Worm (Caenorhabditis elegans): ENCODE results near the gene F02A9.1.
A peak's percentile ranks its signal among the peaks of the same experiment; 100 is the strongest.

F02A9.1 gene

ce11 chrIII:9077708-9078107 lies at the start of gene F02A9.1:
F02A9.1 (minus strand) TSS chrIII:9077808.
- TF ChIP-seq ets-7 (tag; optimal IDR thresholded peaks at IDR 0.05), result no peak
- TF ChIP-seq ceh-13 (GFP tag; optimal IDR thresholded peaks at IDR 0.05), result no peak
- TF ChIP-seq flt-1 (GFP tag; IDR thresholded peaks at IDR 0.05), result no peak
- TF ChIP-seq hnd-1 (tag; optimal IDR thresholded peaks at IDR 0.05), result no peak
- no peak for TF ChIP-seq ama-1 (optimal IDR thresholded peaks at IDR 0.05)
- TF ChIP-seq scrt-1 (GFP tag; IDR thresholded peaks at IDR 0.05), result no peak
- TF ChIP-seq B0310.2 (tag; optimal IDR thresholded peaks at IDR 0.05), result no peak
- no peak for TF ChIP-seq hmg-4 (GFP tag; optimal IDR thresholded peaks at IDR 0.05)
- no peak for TF ChIP-seq ceh-36 (tag; optimal IDR thresholded peaks at IDR 0.05)
- TF ChIP-seq F13C5.2 (tag; optimal IDR thresholded peaks at IDR 0.05), result no peak
- no peak for TF ChIP-seq tra-4 (tag; optimal IDR thresholded peaks at IDR 0.05)
- TF ChIP-seq sea-1 (GFP tag; conservative IDR thresholded peaks at IDR 0.05), result no peak
- TF ChIP-seq pes-1 (GFP tag; IDR thresholded peaks at IDR 0.05), result no peak
- TF ChIP-seq tbx-37 (GFP tag; conservative IDR thresholded peaks at IDR 0.05), result no peak
- TF ChIP-seq tbx-11 (GFP tag; IDR thresholded peaks at IDR 0.05), result no peak

- TF ChIP-seq ceh-36 (tag; optimal IDR thresholded peaks at IDR 0.05) (no peak), B0310.2 (tag; optimal IDR thresholded peaks at IDR 0.05) (no peak), sea-1 (GFP tag; conservative IDR thresholded peaks at IDR 0.05) (no peak), scrt-1 (GFP tag; IDR thresholded peaks at IDR 0.05) (no peak)
These were observed 48.2 kb upstream of the F02A9.1 start, which contains the start of gene sec-16A.1 for ce11 chrIII:9125789-9126304. sec-16A.1 (plus strand) TSS chrIII:9125839.

- TF ChIP-seq sea-1 (GFP tag; conservative IDR thresholded peaks at IDR 0.05) (no peak), hmbx-1 (tag; optimal IDR thresholded peaks at IDR 0.05) (no peak), pes-1 (GFP tag; IDR thresholded peaks at IDR 0.05) (no peak), scrt-1 (GFP tag; IDR thresholded peaks at IDR 0.05) (no peak), aly-1 (tag; optimal IDR thresholded peaks at IDR 0.05) (no peak), ceh-13 (GFP tag; optimal IDR thresholded peaks at IDR 0.05) (no peak), B0310.2 (tag; optimal IDR thresholded peaks at IDR 0.05) (no peak)
These were observed 41.5 kb upstream of the F02A9.1 start, which contains the start of gene ced-11 for ce11 chrIII:9118921-9119606. ced-11 (plus strand) TSS chrIII:9119556.

ce11 chrIII:9118314-9118850 lies 40.8 kb upstream of the F02A9.1 start, which contains the start of gene grl-11:
grl-11 (minus strand) TSS chrIII:9118364.
- TF ChIP-seq flt-1 (GFP tag; IDR thresholded peaks at IDR 0.05) (no peak), hnd-1 (tag; optimal IDR thresholded peaks at IDR 0.05) (no peak), hmbx-1 (tag; optimal IDR thresholded peaks at IDR 0.05) (no peak), ets-7 (tag; optimal IDR thresholded peaks at IDR 0.05) (no peak), aly-1 (tag; optimal IDR thresholded peaks at IDR 0.05) (no peak)

DNA sequence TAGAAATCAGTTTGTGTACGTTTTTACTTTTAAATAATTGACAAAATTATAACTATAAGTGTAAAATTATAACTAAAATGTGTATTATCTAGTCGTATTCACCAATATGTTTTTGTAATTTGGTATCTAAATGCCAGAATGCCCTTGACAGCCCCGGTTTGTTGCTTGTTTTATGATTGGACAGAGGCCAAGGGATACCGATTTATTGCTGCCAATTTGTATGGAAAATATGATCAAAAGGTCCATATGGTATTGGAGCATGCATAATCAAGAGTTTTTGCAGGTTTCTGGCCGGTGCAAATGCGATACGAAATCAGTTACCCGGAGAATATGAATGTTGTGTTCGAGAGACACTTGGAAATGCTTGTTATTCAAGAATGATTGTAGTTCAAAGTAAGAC lies 38.1 kb upstream of the F02A9.1 start:
- TF ChIP-seq tbx-37 (GFP tag; conservative IDR thresholded peaks at IDR 0.05) (no peak), tra-4 (tag; optimal IDR thresholded peaks at IDR 0.05) (no peak), ceh-13 (GFP tag; optimal IDR thresholded peaks at IDR 0.05) (no peak), hnd-1 (tag; optimal IDR thresholded peaks at IDR 0.05) (no peak)

DNA sequence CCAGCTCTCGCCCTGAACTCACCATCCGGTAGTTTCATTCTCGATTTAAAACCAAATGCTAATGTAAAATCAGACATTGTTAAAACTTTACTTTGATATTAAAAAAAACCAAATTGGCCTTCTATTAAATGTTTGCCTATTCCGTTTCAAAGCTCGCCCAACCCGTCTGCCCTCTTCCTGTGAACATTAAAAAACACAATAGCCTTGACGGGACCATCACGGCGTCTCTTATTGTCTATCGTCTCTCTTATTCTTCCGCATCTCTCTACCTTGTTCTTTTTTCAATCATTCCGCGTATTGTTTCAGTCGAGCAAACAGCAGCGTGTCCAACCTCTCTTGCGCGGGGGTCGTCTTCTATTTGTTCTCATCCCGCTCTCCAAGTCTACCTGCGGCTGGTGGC lies 37.0 kb upstream of the F02A9.1 start, which contains the start of gene ZK512.1:
ZK512.1 (plus strand) TSS at position 301 of the 400 bp plus-strand sequence.
- no peak for TF ChIP-seq ama-1 (optimal IDR thresholded peaks at IDR 0.05)
- peak; percentile 23 for TF ChIP-seq hmg-4 (GFP tag; optimal IDR thresholded peaks at IDR 0.05)

DNA sequence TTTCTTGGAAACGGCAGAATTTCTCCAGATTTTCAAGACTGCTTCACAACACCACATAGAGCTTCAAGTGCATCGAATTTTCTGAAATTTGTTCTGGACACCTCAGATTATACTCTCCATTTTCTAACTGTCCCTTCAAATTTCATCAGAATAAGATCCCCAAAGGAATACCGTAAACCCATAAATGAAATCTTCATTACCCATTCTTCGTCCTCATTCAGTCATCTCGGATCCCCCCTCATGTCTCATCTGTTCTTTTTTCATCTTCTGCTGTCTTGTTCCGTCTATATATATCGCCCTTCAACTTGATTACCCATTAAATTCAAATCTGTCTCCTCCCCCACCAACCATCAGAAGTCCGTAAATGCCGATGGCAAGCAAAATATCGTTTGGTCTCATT lies 36.5 kb upstream of the F02A9.1 start:
- TF ChIP-seq F13C5.2 (tag; optimal IDR thresholded peaks at IDR 0.05), result no peak
- TF ChIP-seq flt-1 (GFP tag; IDR thresholded peaks at IDR 0.05), result no peak
- TF ChIP-seq tbx-37 (GFP tag; conservative IDR thresholded peaks at IDR 0.05), result no peak

ce11 chrIII:9112479-9112878 lies 34.9 kb upstream of the F02A9.1 start:
- TF ChIP-seq hmg-4 (GFP tag; optimal IDR thresholded peaks at IDR 0.05) (peak; percentile 80), hmbx-1 (tag; optimal IDR thresholded peaks at IDR 0.05) (no peak), aly-1 (tag; optimal IDR thresholded peaks at IDR 0.05) (peak; percentile 19), ama-1 (optimal IDR thresholded peaks at IDR 0.05) (no peak), tbx-11 (GFP tag; IDR thresholded peaks at IDR 0.05) (no peak), ceh-13 (GFP tag; optimal IDR thresholded peaks at IDR 0.05) (no peak), F13C5.2 (tag; optimal IDR thresholded peaks at IDR 0.05) (peak; percentile 67), tra-4 (tag; optimal IDR thresholded peaks at IDR 0.05) (no peak)

- TF ChIP-seq flt-1 (GFP tag; IDR thresholded peaks at IDR 0.05), result peak; percentile 53
- 0 out of 2 replicates have a peak, but pooled peaks have one; percentile 35 for TF ChIP-seq tbx-37 (GFP tag; conservative IDR thresholded peaks at IDR 0.05)
- TF ChIP-seq scrt-1 (GFP tag; IDR thresholded peaks at IDR 0.05), result peak; percentile 69; the same call in 1 of the 2 replicates
- peak; percentile 77 for TF ChIP-seq pes-1 (GFP tag; IDR thresholded peaks at IDR 0.05)
These were observed 33.3 kb upstream of the F02A9.1 start for ce11 chrIII:9110914-9111313.

Data from whole organism, early embryonic.